Fruit fly (Drosophila melanogaster): Measurements from ENCODE around the gene CG7166.

The CG7166 gene

dm6 chr3L:21626036-21626614, 678 bp upstream of the CG7166 start:
- no peak for TF ChIP-seq Hr4 (GFP tag; optimal IDR thresholded peaks at IDR 0.05)
- no peak for TF ChIP-seq CG16779 (tag; optimal IDR thresholded peaks at IDR 0.05)
- no peak for TF ChIP-seq fd59A (GFP tag; optimal IDR thresholded peaks at IDR 0.05)
- TF ChIP-seq net (GFP tag; optimal IDR thresholded peaks at IDR 0.05): no peak
- no peak for TF ChIP-seq CG10631 (GFP tag; optimal IDR thresholded peaks at IDR 0.05)
- no peak for TF ChIP-seq CG34406 (GFP tag; optimal IDR thresholded peaks at IDR 0.05)
- TF ChIP-seq esn (GFP tag; optimal IDR thresholded peaks at IDR 0.05): peak; percentile 38
- TF ChIP-seq Eip93F (GFP tag; optimal IDR thresholded peaks at IDR 0.05): no peak
- TF ChIP-seq Blimp-1 (GFP tag; optimal IDR thresholded peaks at IDR 0.05): no peak
- TF ChIP-seq Eip75B (GFP tag; optimal IDR thresholded peaks at IDR 0.05): no peak
- peak; percentile 55 for TF ChIP-seq Eip78C (GFP tag)

DNA sequence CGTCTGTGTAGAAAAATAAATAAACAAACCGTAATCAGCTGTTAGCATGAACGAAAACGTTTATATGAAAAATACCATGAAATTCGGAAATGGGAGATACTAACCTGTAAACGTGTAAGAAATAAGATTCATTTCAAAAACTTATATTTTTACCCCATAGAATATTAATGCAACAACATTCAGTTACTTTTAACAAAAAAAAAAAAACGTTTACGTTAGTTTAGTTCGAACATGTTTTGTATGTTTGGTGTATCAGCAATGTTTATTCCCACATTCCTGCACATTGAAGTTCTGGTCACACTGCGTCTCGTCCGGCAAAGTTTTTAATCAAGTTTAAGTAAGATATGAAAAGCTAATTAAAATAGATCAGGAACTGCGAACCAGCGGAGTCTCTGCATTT, 8.1 kb downstream of the CG7166 start, which contains the start of the genes S1P and CG11307:
TSS of gene S1P (minus strand) at position 23 of the 400 bp plus-strand sequence.
TSS of gene CG11307 (plus strand) at position 270 of the 400 bp plus-strand sequence.
- TF ChIP-seq CG4318 (GFP tag; optimal IDR thresholded peaks at IDR 0.05) (no peak), fkh (GFP tag; optimal IDR thresholded peaks at IDR 0.05) (peak; percentile 91), esn (GFP tag; optimal IDR thresholded peaks at IDR 0.05) (no peak), Eip78C (GFP tag) (no peak), acj6 (GFP tag; optimal IDR thresholded peaks at IDR 0.05) (no peak), fd59A (GFP tag; optimal IDR thresholded peaks at IDR 0.05) (no peak)

- TF ChIP-seq achi (GFP tag; optimal IDR thresholded peaks at IDR 0.05) (no peak), CG34406 (GFP tag; optimal IDR thresholded peaks at IDR 0.05) (no peak), Met (GFP tag; optimal IDR thresholded peaks at IDR 0.05) (no peak), CG3032 (tag; optimal IDR thresholded peaks at IDR 0.05) (no peak)
Observed at dm6 chr3L:21610535-21610934, 14.9 kb downstream of the CG7166 start.

dm6 chr3L:21604265-21604664, 21.2 kb downstream of the CG7166 start:
- TF ChIP-seq CG31627 (GFP tag; optimal IDR thresholded peaks at IDR 0.05): peak; percentile 63
- peak; percentile 37 for TF ChIP-seq Ets21C (GFP tag; optimal IDR thresholded peaks at IDR 0.05)
- peak; percentile 61 for TF ChIP-seq cyc (GFP tag; optimal IDR thresholded peaks at IDR 0.05)
- peak; percentile 77 for TF ChIP-seq svp (GFP tag)
- TF ChIP-seq Ets96B (tag; optimal IDR thresholded peaks at IDR 0.05): no peak
- TF ChIP-seq Met (GFP tag; optimal IDR thresholded peaks at IDR 0.05): peak; percentile 23
- TF ChIP-seq pdm3 (GFP tag; optimal IDR thresholded peaks at IDR 0.05): peak; percentile 9
- TF ChIP-seq Smox (GFP tag; optimal IDR thresholded peaks at IDR 0.05): peak; percentile 6
- peak; percentile 69 for TF ChIP-seq Hr39 (GFP tag; optimal IDR thresholded peaks at IDR 0.05)
- no peak for TF ChIP-seq CG8119 (GFP tag; IDR thresholded peaks at IDR 0.05)
- no peak for TF ChIP-seq CG3032 (tag; optimal IDR thresholded peaks at IDR 0.05)
- peak; percentile 36 for TF ChIP-seq lz (GFP tag; optimal IDR thresholded peaks at IDR 0.05)
- peak; percentile 43 for TF ChIP-seq esn (GFP tag; optimal IDR thresholded peaks at IDR 0.05)
- TF ChIP-seq fd85E (GFP tag; optimal IDR thresholded peaks at IDR 0.05): no peak

- TF ChIP-seq CG3032 (tag; optimal IDR thresholded peaks at IDR 0.05) (peak; percentile 39), svp (GFP tag) (peak; percentile 45), Hr38 (GFP tag; optimal IDR thresholded peaks at IDR 0.05) (no peak), CG11762 (GFP tag; optimal IDR thresholded peaks at IDR 0.05; ENCODE audit: insufficient read depth) (no peak), CG4318 (GFP tag; optimal IDR thresholded peaks at IDR 0.05) (no peak), lz (GFP tag; optimal IDR thresholded peaks at IDR 0.05) (no peak), Eip78C (GFP tag) (peak; percentile 71), ss (GFP tag; optimal IDR thresholded peaks at IDR 0.05) (peak in 1 of 2 experiments; percentile 48), topi (GFP tag; optimal IDR thresholded peaks at IDR 0.05) (no peak), acj6 (GFP tag; optimal IDR thresholded peaks at IDR 0.05) (peak; percentile 13), spab (GFP tag; optimal IDR thresholded peaks at IDR 0.05) (peak; percentile 55), Ets96B (tag; optimal IDR thresholded peaks at IDR 0.05) (peak; percentile 42), Sox14 (GFP tag; optimal IDR thresholded peaks at IDR 0.05) (no peak), CG16779 (tag; optimal IDR thresholded peaks at IDR 0.05) (no peak), CG6792 (GFP tag; optimal IDR thresholded peaks at IDR 0.05) (no peak), CG6808 (GFP tag; optimal IDR thresholded peaks at IDR 0.05) (peak; percentile 59), Smox (GFP tag; optimal IDR thresholded peaks at IDR 0.05) (no peak), CG6854 (GFP tag; optimal IDR thresholded peaks at IDR 0.05) (no peak), CG10631 (GFP tag; optimal IDR thresholded peaks at IDR 0.05) (peak; percentile 45), fd59A (GFP tag; optimal IDR thresholded peaks at IDR 0.05) (peak; percentile 36), CG15336 (GFP tag; IDR thresholded peaks at IDR 0.05) (no peak), achi (GFP tag; optimal IDR thresholded peaks at IDR 0.05) (no peak), CG34406 (GFP tag; optimal IDR thresholded peaks at IDR 0.05) (peak; percentile 9), CG7368 (GFP tag; optimal IDR thresholded peaks at IDR 0.05) (no peak), net (GFP tag; optimal IDR thresholded peaks at IDR 0.05) (no peak), CG3919 (GFP tag; optimal IDR thresholded peaks at IDR 0.05) (peak; percentile 25), CG8632 (GFP tag; optimal IDR thresholded peaks at IDR 0.05) (no peak)
Observed at dm6 chr3L:21602275-21602674, 23.2 kb downstream of the CG7166 start.

Measured in whole organism, prepupa.